Worm (Caenorhabditis elegans) whole organism, L2 larva: Measurements from ENCODE around the gene C44B12.3.

ENCODE experiments used
- C34F6.9 ChIP-seq: fragments of 150-350 bp; optimal IDR thresholded peaks from 2 replicates; lab custom pipeline; 2014; ENCODE audit warnings: missing biosample characterization, missing genetic modification characterization
- F13H6.1 ChIP-seq: sonication (generic microtip); optimal IDR thresholded peaks from 2 replicates; lab custom pipeline; 2016; ENCODE audit warnings: missing genetic modification characterization, missing compliant biosample characterization
- R02D3.7 ChIP-seq: fragments of 150-350 bp; optimal IDR thresholded peaks from 2 replicates; lab custom pipeline; 2014; ENCODE audit warnings: missing biosample characterization, missing genetic modification characterization
- Y55F3AM.14 ChIP-seq: fragments of 200-800 bp; sonication (Bioruptor generic); optimal IDR thresholded peaks from 2 replicates; lab custom pipeline; 2018; ENCODE audit warnings: mild to moderate bottlenecking, missing genetic modification characterization, missing compliant biosample characterization
- aly-2 ChIP-seq: fragments of 150-350 bp; optimal IDR thresholded peaks from 2 replicates; lab custom pipeline; 2014; ENCODE audit warnings: missing biosample characterization, missing genetic modification characterization
- ama-1 ChIP-seq: fragments of 150-350 bp; optimal IDR thresholded peaks from 2 replicates; lab custom pipeline; 2018; ENCODE audit warnings: inconsistent platforms
- ceh-82 ChIP-seq: fragments of 150-350 bp; optimal IDR thresholded peaks from 2 replicates; lab custom pipeline; 2014; ENCODE audit warnings: missing biosample characterization, missing genetic modification characterization
- crh-2 ChIP-seq: sonication (generic microtip); optimal IDR thresholded peaks from 2 replicates; lab custom pipeline; 2017; ENCODE audit warnings: missing biosample characterization, missing genetic modification characterization
- egl-27 ChIP-seq: sonication (generic microtip); optimal IDR thresholded peaks from 3 replicates; lab custom pipeline; 2017; ENCODE audit warnings: missing biosample characterization, missing genetic modification reagents, missing genetic modification characterization
- fos-1 ChIP-seq: fragments of 150-350 bp; optimal IDR thresholded peaks from 2 replicates; lab custom pipeline; 2014; ENCODE audit warnings: missing biosample characterization, missing genetic modification characterization
- gmeb-1 ChIP-seq: fragments of 150-350 bp; optimal IDR thresholded peaks from 2 replicates; lab custom pipeline; 2014; ENCODE audit warnings: missing biosample characterization, missing genetic modification characterization
- lin-11 ChIP-seq: fragments of 150-350 bp; sonication (generic microtip); optimal IDR thresholded peaks from 2 replicates; lab custom pipeline; 2014; ENCODE audit warnings: missing biosample characterization, missing genetic modification characterization, inconsistent platforms, mixed read lengths
- lin-13 ChIP-seq: fragments of 150-350 bp; optimal IDR thresholded peaks from 2 replicates; lab custom pipeline; 2014; ENCODE audit warnings: missing biosample characterization, missing genetic modification reagents, missing genetic modification characterization
- lin-39 ChIP-seq: fragments of 150-350 bp; optimal IDR thresholded peaks from 2 replicates; lab custom pipeline; 2014; ENCODE audit warnings: missing biosample characterization, missing genetic modification reagents, missing genetic modification characterization
- lsy-2 ChIP-seq, 2 experiments: fragments of 150-350 bp in 1 of 2; sonication (generic microtip) in 1 of 2; optimal IDR thresholded peaks; 2 replicates each; lab custom pipeline; 2014 to 2017; ENCODE audit warnings: missing biosample characterization in 2 of 2, missing genetic modification characterization in 2 of 2
- mab-5 ChIP-seq: fragments of 150-350 bp; optimal IDR thresholded peaks from 2 replicates; lab custom pipeline; 2014; ENCODE audit warnings: missing biosample characterization, missing genetic modification characterization
- mbf-1 ChIP-seq: sonication (generic microtip); optimal IDR thresholded peaks from 2 replicates; lab custom pipeline; 2017; ENCODE audit warnings: missing biosample characterization, missing genetic modification characterization
- mdl-1 ChIP-seq, 2 experiments: fragments of 150-350 bp in 1 of 2; sonication (generic microtip) in 1 of 2; optimal IDR thresholded peaks; 2 replicates each; lab custom pipeline; 2017; ENCODE audit warnings: missing biosample characterization in 2 of 2, missing genetic modification characterization in 2 of 2
- nhr-10 ChIP-seq: sonication (generic microtip); optimal IDR thresholded peaks from 2 replicates; lab custom pipeline; 2017; ENCODE audit warnings: missing biosample characterization, missing genetic modification characterization
- nhr-11 ChIP-seq: fragments of 150-350 bp; optimal IDR thresholded peaks from 2 replicates; lab custom pipeline; 2014; ENCODE audit warnings: missing biosample characterization, missing genetic modification characterization
- nhr-129 ChIP-seq: fragments of 150-350 bp; optimal IDR thresholded peaks from 2 replicates; lab custom pipeline; 2014; ENCODE audit warnings: missing biosample characterization, missing genetic modification characterization
- nhr-21 ChIP-seq: fragments of 150-350 bp; optimal IDR thresholded peaks from 2 replicates; lab custom pipeline; 2014; ENCODE audit warnings: missing biosample characterization, missing genetic modification characterization
- nhr-23 ChIP-seq: fragments of 150-350 bp; optimal IDR thresholded peaks from 2 replicates; lab custom pipeline; 2014; ENCODE audit warnings: missing biosample characterization, missing genetic modification reagents, missing genetic modification characterization
- nhr-237 ChIP-seq: fragments of 150-350 bp; optimal IDR thresholded peaks from 2 replicates; lab custom pipeline; 2014; ENCODE audit warnings: missing biosample characterization, missing genetic modification characterization
- nhr-25 ChIP-seq: fragments of 150-350 bp; sonication (generic microtip); optimal IDR thresholded peaks from 3 replicates; lab custom pipeline; 2014; ENCODE audit warnings: missing biosample characterization, missing genetic modification characterization
- nhr-6 ChIP-seq: fragments of 150-350 bp; optimal IDR thresholded peaks from 2 replicates; lab custom pipeline; 2014; ENCODE audit warnings: missing biosample characterization, missing genetic modification characterization
- nhr-77 ChIP-seq: fragments of 150-350 bp; optimal IDR thresholded peaks from 2 replicates; lab custom pipeline; 2014; ENCODE audit warnings: missing biosample characterization, missing genetic modification characterization
- peb-1 ChIP-seq: fragments of 150-350 bp; optimal IDR thresholded peaks from 2 replicates; lab custom pipeline; 2014; ENCODE audit warnings: missing biosample characterization, missing genetic modification characterization
- sem-4 ChIP-seq: fragments of 150-350 bp; optimal IDR thresholded peaks from 2 replicates; lab custom pipeline; 2014; ENCODE audit warnings: missing biosample characterization, missing genetic modification reagents, missing genetic modification characterization
- sma-9 ChIP-seq, 2 experiments: fragments of 150-350 bp in 1 of 2; sonication (generic microtip) in 1 of 2; optimal IDR thresholded peaks; 2 replicates each; lab custom pipeline; 2014 to 2016; ENCODE audit warnings: missing genetic modification characterization in 2 of 2, mild to moderate bottlenecking in 1 of 2, missing biosample characterization in 1 of 2, missing compliant biosample characterization in 1 of 2, missing genetic modification reagents in 1 of 2, moderate library complexity in 1 of 2
- snpc-4 ChIP-seq: fragments of 150-350 bp; optimal IDR thresholded peaks from 2 replicates; lab custom pipeline; 2014; ENCODE audit warnings: missing biosample characterization, missing genetic modification characterization
- unc-55 ChIP-seq: fragments of 150-350 bp; sonication (generic microtip); optimal IDR thresholded peaks from 3 replicates; lab custom pipeline; 2014; ENCODE audit warnings: missing biosample characterization, missing genetic modification reagents, missing genetic modification characterization
- unc-62 ChIP-seq: fragments of 150-350 bp; optimal IDR thresholded peaks from 2 replicates; lab custom pipeline; 2014; ENCODE audit warnings: missing biosample characterization, missing genetic modification reagents, missing genetic modification characterization
- zag-1 ChIP-seq: fragments of 150-350 bp; optimal IDR thresholded peaks from 2 replicates; lab custom pipeline; 2014; ENCODE audit warnings: missing biosample characterization, missing genetic modification characterization
- ztf-1 ChIP-seq: fragments of 200-800 bp; sonication (Bioruptor generic); conservative IDR thresholded peaks from 2 replicates; pipeline ENCODE4 v1.3.6; 2022; ENCODE audit warnings: missing genetic modification characterization, missing compliant biosample characterization
- ztf-11 ChIP-seq: sonication (generic microtip); optimal IDR thresholded peaks from 2 replicates; lab custom pipeline; 2017; ENCODE audit warnings: missing biosample characterization, missing genetic modification characterization
- ztf-4 ChIP-seq: fragments of 150-350 bp; optimal IDR thresholded peaks from 2 replicates; lab custom pipeline; 2014; ENCODE audit warnings: missing biosample characterization, missing genetic modification characterization

The C44B12.3 gene

DNA sequence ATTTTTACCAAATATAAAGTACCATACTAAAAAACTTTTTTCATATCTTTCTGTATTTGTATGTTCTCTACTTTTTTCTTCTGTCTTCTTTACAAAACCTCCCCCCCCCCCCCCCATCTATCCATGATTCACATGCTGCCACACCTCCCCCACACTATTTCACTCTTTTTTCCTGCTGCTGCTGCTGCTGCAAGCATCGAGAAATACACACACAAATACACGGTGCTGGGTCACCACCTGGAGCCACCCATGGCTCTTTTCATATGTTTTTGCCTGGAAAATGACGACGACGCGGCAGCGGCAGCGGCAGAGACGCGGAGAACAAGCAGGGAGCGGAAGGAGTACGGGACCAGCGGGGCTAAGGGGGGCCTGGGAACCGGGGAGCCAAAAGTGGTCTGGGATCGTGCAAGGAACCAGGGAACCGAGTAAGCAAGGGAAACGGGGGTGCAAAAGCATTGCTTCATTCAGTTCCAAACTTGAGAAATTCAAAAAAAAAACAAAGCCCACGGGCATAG lies 35.8 kb upstream of the C44B12.3 start:
- TF ChIP-seq nhr-11 (tag; lab: Kevin White, UChicago), result no peak

DNA sequence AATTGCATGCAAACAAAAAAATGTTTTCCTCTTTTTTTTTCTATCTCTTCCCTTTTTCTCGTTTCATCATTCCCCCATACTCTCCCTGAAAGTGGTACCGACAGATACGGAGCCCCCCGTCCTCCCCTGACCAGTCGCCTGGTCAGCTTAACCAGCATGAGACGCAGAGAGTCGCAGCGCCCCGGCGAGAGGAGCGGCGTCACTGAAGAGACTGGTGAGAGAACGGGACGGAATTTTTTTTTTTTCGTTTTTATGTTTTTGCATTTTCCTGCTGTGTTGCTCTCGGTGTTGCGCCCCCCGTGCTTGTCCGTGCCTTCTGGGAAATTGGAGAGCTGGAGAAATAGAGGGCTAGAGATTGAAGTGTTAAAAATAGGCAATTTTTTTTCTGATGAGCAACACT lies 34.2 kb upstream of the C44B12.3 start:
- TF ChIP-seq lsy-2 (tag; optimal IDR thresholded peaks at IDR 0.05; lab: Kevin White, UChicago), result peak; percentile 42 to 91
- TF ChIP-seq sem-4, result peak; percentile 82
- TF ChIP-seq ama-1 (lab: Kevin White, UChicago), result no peak
- TF ChIP-seq F13H6.1 (tag; lab: Kevin White, UChicago), result peak; percentile 100
- peak; percentile 96 for TF ChIP-seq zag-1 (tag; lab: Kevin White, UChicago)
- peak; percentile 85 for TF ChIP-seq lin-11
- TF ChIP-seq unc-55 (GFP tag; lab: Kevin White, UChicago), result peak; percentile 96
- TF ChIP-seq unc-62 (GFP tag; lab: Kevin White, UChicago), result peak; percentile 22
- peak; percentile 15 for TF ChIP-seq nhr-77 (tag; lab: Kevin White, UChicago)
- peak; percentile 9 for TF ChIP-seq R02D3.7 (tag; lab: Kevin White, UChicago)
- peak; percentile 95 for TF ChIP-seq sma-9 (GFP tag; optimal IDR thresholded peaks at IDR 0.05; lab: Kevin White, UChicago)
- no peak for TF ChIP-seq sma-9 (tag; optimal IDR thresholded peaks at IDR 0.05; lab: Kevin White, UChicago)
- peak; percentile 58 for TF ChIP-seq ceh-82 (tag; lab: Kevin White, UChicago)
- no peak for TF ChIP-seq mbf-1 (tag; lab: Kevin White, UChicago)
- TF ChIP-seq snpc-4, result peak; percentile 52
- peak; percentile 83 for TF ChIP-seq C34F6.9
- no peak for TF ChIP-seq lin-39
- peak; percentile 73 for TF ChIP-seq nhr-129
- TF ChIP-seq crh-2 (tag; lab: Kevin White, UChicago), result peak; percentile 52
- TF ChIP-seq lin-13 (GFP tag; lab: Kevin White, UChicago), result peak; percentile 63
- TF ChIP-seq egl-27 (tag; lab: Kevin White, UChicago), result peak; percentile 81
- no peak for TF ChIP-seq nhr-6 (tag; lab: Kevin White, UChicago)
- peak; percentile 57 for TF ChIP-seq gmeb-1
- peak; percentile 45 for TF ChIP-seq nhr-11 (tag; lab: Kevin White, UChicago)
- no peak for TF ChIP-seq ztf-1 (GFP tag; lab: Robert Waterston, UW)
- peak; percentile 67 for TF ChIP-seq nhr-21 (tag; lab: Kevin White, UChicago)
- TF ChIP-seq mdl-1 (tag; optimal IDR thresholded peaks at IDR 0.05; lab: Kevin White, UChicago), result peak; percentile 87
- peak; percentile 81 for TF ChIP-seq mab-5
- TF ChIP-seq nhr-10 (tag; lab: Kevin White, UChicago), result no peak
- peak; percentile 86 for TF ChIP-seq fos-1
- no peak for TF ChIP-seq peb-1 (tag; lab: Kevin White, UChicago)
- peak; percentile 4 for TF ChIP-seq ztf-4 (tag; lab: Kevin White, UChicago)

DNA sequence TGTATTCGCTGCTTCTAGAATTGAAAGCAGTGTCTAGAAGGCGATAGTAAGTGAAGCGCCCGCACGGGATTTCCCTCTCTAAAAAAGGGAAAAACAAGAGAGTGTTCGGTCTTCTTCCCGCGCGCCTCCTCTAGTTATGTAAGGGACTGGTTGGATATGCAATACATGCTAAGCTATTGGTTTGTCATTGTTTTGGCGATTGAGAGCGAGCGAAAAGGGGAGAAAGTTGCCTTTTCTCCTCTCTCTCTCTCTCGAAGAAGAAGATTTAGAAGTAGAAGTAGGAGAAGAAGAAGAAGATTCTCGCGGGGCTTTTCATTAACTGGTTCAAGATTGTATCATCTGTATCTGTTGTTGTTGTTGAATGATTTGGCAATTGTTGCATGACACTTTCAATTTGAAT lies 30.5 kb upstream of the C44B12.3 start:
- no peak for TF ChIP-seq egl-27 (tag; lab: Kevin White, UChicago)
- TF ChIP-seq nhr-6 (tag; lab: Kevin White, UChicago), result no peak
- no peak for TF ChIP-seq R02D3.7 (tag; lab: Kevin White, UChicago)
- TF ChIP-seq snpc-4, result no peak
- no peak for TF ChIP-seq unc-55 (GFP tag; lab: Kevin White, UChicago)
- TF ChIP-seq Y55F3AM.14, result no peak
- no peak for TF ChIP-seq nhr-23
- no peak for TF ChIP-seq gmeb-1
- TF ChIP-seq nhr-21 (tag; lab: Kevin White, UChicago), result no peak
- no peak for TF ChIP-seq lsy-2 (tag; optimal IDR thresholded peaks at IDR 0.05; lab: Kevin White, UChicago)
- TF ChIP-seq ztf-1 (GFP tag; lab: Robert Waterston, UW), result no peak
- no peak for TF ChIP-seq ama-1 (lab: Kevin White, UChicago)
- no peak for TF ChIP-seq unc-62 (GFP tag; lab: Kevin White, UChicago)
- no peak for TF ChIP-seq nhr-25 (tag; lab: Kevin White, UChicago)
- TF ChIP-seq nhr-237 (tag; lab: Kevin White, UChicago), result no peak
- TF ChIP-seq, all 48 proteins: peak for 0

DNA sequence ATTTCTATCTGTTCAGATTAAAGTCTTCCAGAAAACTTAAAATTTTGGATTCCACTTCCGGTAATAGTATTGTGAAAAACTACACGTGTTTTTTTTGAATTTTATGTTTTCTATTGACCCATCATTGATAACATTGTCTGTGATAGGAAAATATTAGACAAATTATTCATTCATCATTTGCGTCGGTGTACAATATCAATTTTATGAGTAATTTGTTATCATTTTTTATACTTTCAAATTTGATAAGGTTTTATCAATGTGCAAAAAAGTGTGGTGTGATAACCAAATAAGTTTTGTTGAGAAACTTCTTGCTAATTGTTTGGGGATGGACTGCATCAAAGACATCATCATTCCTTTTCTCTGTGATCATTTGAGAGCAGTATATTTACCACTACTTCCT lies 29.1 kb upstream of the C44B12.3 start:
- TF ChIP-seq ztf-11 (no peak), F13H6.1 (tag; lab: Kevin White, UChicago) (no peak), fos-1 (peak; percentile 98), aly-2 (tag; lab: Kevin White, UChicago) (no peak), C34F6.9 (no peak), nhr-23 (no peak)
